Worm (Caenorhabditis elegans) whole organism, early embryonic: ENCODE measurements around the gene oig-5.

ENCODE experiments used
- F13C5.2 ChIP-seq: sonication (generic microtip); optimal IDR thresholded peaks from 2 replicates; lab custom pipeline; 2017; ENCODE audit warnings: mild to moderate bottlenecking, missing genetic modification characterization, inconsistent platforms, missing compliant biosample characterization
- tbx-11 ChIP-seq: fragments of 200-800 bp; sonication (Bioruptor generic); IDR thresholded peaks from 2 replicates; pipeline ENCODE4 v1.3.6; 2022; ENCODE audit warnings: missing genetic modification characterization, missing compliant biosample characterization
- tra-4 ChIP-seq: sonication (generic microtip); optimal IDR thresholded peaks from 2 replicates; lab custom pipeline; 2017; ENCODE audit warnings: missing genetic modification characterization, missing compliant biosample characterization

Gene oig-5

DNA sequence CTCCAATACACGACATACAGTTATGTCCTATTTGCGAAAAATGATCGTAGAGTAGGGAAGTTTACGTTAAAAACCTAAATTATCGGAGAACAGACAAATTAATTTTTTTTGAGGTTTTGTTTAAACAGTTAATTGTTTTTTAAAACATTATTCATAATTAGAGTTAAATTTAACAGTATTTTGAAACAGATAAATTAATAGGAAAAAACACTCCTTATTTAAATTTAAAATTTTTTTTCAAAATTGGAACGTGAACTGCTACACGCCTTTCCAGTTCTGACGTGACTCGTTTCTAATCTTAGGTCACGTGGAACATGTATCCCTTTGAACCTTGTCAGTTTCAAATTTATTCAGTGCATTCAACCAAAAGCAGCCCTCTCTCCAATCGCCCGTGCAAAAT, 46.7 kb downstream of the oig-5 start, which contains the start of gene Y57G11C.52:
Gene Y57G11C.52, plus strand, starts transcription at position 301 of the 400 bp plus-strand sequence.
- TF ChIP-seq tbx-11 (GFP tag; lab: Robert Waterston, UW) (no peak), F13C5.2 (tag; lab: Kevin White, UChicago) (no peak), tra-4 (tag; lab: Kevin White, UChicago) (no peak)
